Fruit fly (Drosophila melanogaster): ENCODE data around the gene Hsp68.
A peak's percentile ranks its signal among the peaks of the same experiment; 100 is the strongest.

Hsp68 gene

dm6 chr3R:24038736-24039556 lies 18.2 kb downstream of the Hsp68 start, which contains the start of gene Miro:
Gene Miro (minus strand): TSS chr3R:24038847.
- no peak for TF ChIP-seq CG8478 (optimal IDR thresholded peaks at IDR 0.05)

dm6 chr3R:24037538-24038265 lies 19.4 kb downstream of the Hsp68 start, which contains the start of gene spas:
Gene spas (plus strand): TSS chr3R:24038215.
- TF ChIP-seq CG8478 (optimal IDR thresholded peaks at IDR 0.05) (no peak), CTCF (optimal IDR thresholded peaks at IDR 0.05) (no peak)

dm6 chr3R:24031825-24032523 lies 25.1 kb downstream of the Hsp68 start, which contains the start of the genes KrT95D and Mettl3:
Gene KrT95D (minus strand): TSS chr3R:24031827.
Gene Mettl3 (plus strand): TSS chr3R:24032157.
- TF ChIP-seq CTCF (optimal IDR thresholded peaks at IDR 0.05), result peak in 1 of 2 experiments; percentile 7
- no peak for TF ChIP-seq CG8478 (optimal IDR thresholded peaks at IDR 0.05)

- no peak for TF ChIP-seq CG8478 (optimal IDR thresholded peaks at IDR 0.05)
- peak in 1 of 2 experiments; percentile 40 for TF ChIP-seq CTCF (optimal IDR thresholded peaks at IDR 0.05)
Observed at dm6 chr3R:24031019-24031824, 25.9 kb downstream of the Hsp68 start.

dm6 chr3R:24027222-24027621 lies 29.9 kb downstream of the Hsp68 start:
- TF ChIP-seq CG8478 (optimal IDR thresholded peaks at IDR 0.05) (no peak), CTCF (optimal IDR thresholded peaks at IDR 0.05) (no peak)

- TF ChIP-seq CTCF (optimal IDR thresholded peaks at IDR 0.05), result no peak
- TF ChIP-seq CG8478 (optimal IDR thresholded peaks at IDR 0.05), result no peak
Observed at dm6 chr3R:24026503-24026902, 30.6 kb downstream of the Hsp68 start.

dm6 chr3R:24025715-24026467 lies 31.2 kb downstream of the Hsp68 start:
- TF ChIP-seq CG8478 (optimal IDR thresholded peaks at IDR 0.05) (no peak), CTCF (optimal IDR thresholded peaks at IDR 0.05) (no peak)

dm6 chr3R:24024688-24025087 lies 32.4 kb downstream of the Hsp68 start:
- TF ChIP-seq CTCF (optimal IDR thresholded peaks at IDR 0.05) (no peak), CG8478 (optimal IDR thresholded peaks at IDR 0.05) (no peak)

- TF ChIP-seq CG8478 (optimal IDR thresholded peaks at IDR 0.05), result no peak
- no peak for TF ChIP-seq CTCF (optimal IDR thresholded peaks at IDR 0.05)
Observed at dm6 chr3R:24024123-24024522, 33.0 kb downstream of the Hsp68 start.

dm6 chr3R:24021895-24022294 lies 35.2 kb downstream of the Hsp68 start:
- no peak for TF ChIP-seq CG8478 (optimal IDR thresholded peaks at IDR 0.05)
- TF ChIP-seq CTCF (optimal IDR thresholded peaks at IDR 0.05), result no peak

dm6 chr3R:24017648-24018047 lies 39.5 kb downstream of the Hsp68 start:
- TF ChIP-seq CG8478 (optimal IDR thresholded peaks at IDR 0.05) (no peak), CTCF (optimal IDR thresholded peaks at IDR 0.05) (no peak)

dm6 chr3R:24015939-24016913 lies 40.9 kb downstream of the Hsp68 start:
- TF ChIP-seq CTCF (optimal IDR thresholded peaks at IDR 0.05) (no peak), CG8478 (optimal IDR thresholded peaks at IDR 0.05) (no peak)

- TF ChIP-seq CG8478 (optimal IDR thresholded peaks at IDR 0.05) (no peak), CTCF (optimal IDR thresholded peaks at IDR 0.05) (no peak)
Observed at dm6 chr3R:24015449-24015848, 41.7 kb downstream of the Hsp68 start.
